Worm (Caenorhabditis elegans) whole organism, L1 larva: Measurements from ENCODE around the gene stt-3.

Experiments
- C34B4.2 ChIP-seq: sonication (generic microtip); optimal IDR thresholded peaks from 2 replicates; lab custom pipeline; 2017; ENCODE audit warnings: mild to moderate bottlenecking, missing genetic modification characterization, missing compliant biosample characterization
- Y116A8C.19 ChIP-seq: sonication (generic microtip); optimal IDR thresholded peaks from 2 replicates; lab custom pipeline; 2016; ENCODE audit warnings: missing compliant biosample characterization, missing genetic modification characterization, borderline replicate concordance
- alr-1 ChIP-seq: fragments of 200-800 bp; sonication (Bioruptor generic); optimal IDR thresholded peaks from 2 replicates; lab custom pipeline; 2018; ENCODE audit warnings: borderline replicate concordance, mild to moderate bottlenecking, missing genetic modification characterization, missing compliant biosample characterization
- blmp-1 ChIP-seq: fragments of 150-350 bp; optimal IDR thresholded peaks from 2 replicates; lab custom pipeline; 2014; ENCODE audit warnings: missing biosample characterization, missing genetic modification characterization
- ceh-8 ChIP-seq: fragments of 200-800 bp; sonication (Bioruptor generic); optimal IDR thresholded peaks from 2 replicates; lab custom pipeline; 2018; ENCODE audit warnings: mild to moderate bottlenecking, missing genetic modification characterization, moderate library complexity, missing compliant biosample characterization
- ces-1 ChIP-seq: fragments of 150-350 bp; optimal IDR thresholded peaks from 2 replicates; lab custom pipeline; 2014; ENCODE audit warnings: missing biosample characterization, missing genetic modification reagents, missing genetic modification characterization
- dsc-1 ChIP-seq: sonication (generic microtip); optimal IDR thresholded peaks from 2 replicates; lab custom pipeline; 2016; ENCODE audit warnings: mild to moderate bottlenecking, missing genetic modification characterization, missing compliant biosample characterization
- egl-27 ChIP-seq, 2 experiments: fragments of 150-350 bp in 1 of 2; sonication (generic microtip); optimal IDR thresholded peaks; 3 replicates each; lab custom pipeline; 2017 to 2018; ENCODE audit warnings: missing biosample characterization in 2 of 2, missing genetic modification characterization in 2 of 2, missing genetic modification reagents in 2 of 2
- elt-3 ChIP-seq, 6 experiments: fragments of 150-350 bp in 1 of 6; sonication (generic microtip); optimal IDR thresholded peaks; 2 replicates each; lab custom pipeline; 2017 to 2018; ENCODE audit warnings: missing biosample characterization in 6 of 6, missing genetic modification characterization in 6 of 6, inconsistent platforms in 1 of 6
- ets-5 ChIP-seq: fragments of 200-800 bp; sonication (Bioruptor generic); IDR thresholded peaks from 2 replicates; pipeline ENCODE4 v1.3.6; 2022; ENCODE audit warnings: missing genetic modification characterization, missing compliant biosample characterization
- fos-1 ChIP-seq: fragments of 150-350 bp; optimal IDR thresholded peaks from 2 replicates; lab custom pipeline; 2014; ENCODE audit warnings: missing biosample characterization, missing genetic modification characterization
- hlh-4 ChIP-seq: sonication (generic microtip); optimal IDR thresholded peaks from 2 replicates; lab custom pipeline; 2016; ENCODE audit warnings: mild to moderate bottlenecking, missing genetic modification characterization, missing compliant biosample characterization
- isw-1 ChIP-seq: fragments of 200-800 bp; sonication (Bioruptor generic); IDR thresholded peaks from 2 replicates; pipeline ENCODE4 v1.3.6; 2022; ENCODE audit warnings: missing genetic modification characterization, missing compliant biosample characterization
- lin-14 ChIP-seq: fragments of 200-800 bp; sonication (Bioruptor generic); optimal IDR thresholded peaks from 2 replicates; lab custom pipeline; 2018; ENCODE audit warnings: mild to moderate bottlenecking, missing genetic modification characterization, moderate library complexity, missing compliant biosample characterization
- lin-15B ChIP-seq: fragments of 150-350 bp; sonication (generic microtip); optimal IDR thresholded peaks from 3 replicates; lab custom pipeline; 2014; ENCODE audit warnings: missing biosample characterization, missing genetic modification characterization
- lir-3 ChIP-seq: sonication (generic microtip); optimal IDR thresholded peaks from 2 replicates; lab custom pipeline; 2016; ENCODE audit warnings: mild to moderate bottlenecking, missing genetic modification characterization, moderate library complexity, missing compliant biosample characterization; ENCODE audit not compliant: poor library complexity
- lsy-2 ChIP-seq, 2 experiments: fragments of 150-350 bp; optimal IDR thresholded peaks; 2 replicates each; lab custom pipeline; 2014; ENCODE audit warnings: missing biosample characterization in 2 of 2, missing genetic modification characterization in 2 of 2
- mef-2 ChIP-seq: fragments of 150-350 bp; optimal IDR thresholded peaks from 2 replicates; lab custom pipeline; 2014; ENCODE audit warnings: missing biosample characterization, missing genetic modification characterization
- mep-1 ChIP-seq: fragments of 150-350 bp; optimal IDR thresholded peaks from 2 replicates; lab custom pipeline; 2014; ENCODE audit warnings: missing biosample characterization, missing genetic modification characterization
- nhr-20 ChIP-seq: sonication (generic microtip); optimal IDR thresholded peaks from 2 replicates; lab custom pipeline; 2016; ENCODE audit warnings: mild to moderate bottlenecking, missing genetic modification characterization, missing compliant biosample characterization
- nhr-237 ChIP-seq: fragments of 150-350 bp; optimal IDR thresholded peaks from 2 replicates; lab custom pipeline; 2014; ENCODE audit warnings: missing biosample characterization, missing genetic modification characterization
- nhr-28 ChIP-seq: fragments of 150-350 bp; optimal IDR thresholded peaks from 2 replicates; lab custom pipeline; 2014; ENCODE audit warnings: missing biosample characterization, missing genetic modification characterization
- nhr-90 ChIP-seq: sonication (generic microtip); optimal IDR thresholded peaks from 2 replicates; lab custom pipeline; 2016; ENCODE audit warnings: mild to moderate bottlenecking, missing genetic modification characterization, missing compliant biosample characterization; ENCODE audit not compliant: poor library complexity
- rnt-1 ChIP-seq: sonication (generic microtip); optimal IDR thresholded peaks from 2 replicates; lab custom pipeline; 2016; ENCODE audit warnings: mild to moderate bottlenecking, missing genetic modification characterization, moderate library complexity, missing compliant biosample characterization
- snpc-4 ChIP-seq: fragments of 150-350 bp; optimal IDR thresholded peaks from 2 replicates; lab custom pipeline; 2014; ENCODE audit warnings: missing biosample characterization, missing genetic modification characterization
- swsn-7 ChIP-seq: sonication (generic microtip); optimal IDR thresholded peaks from 2 replicates; lab custom pipeline; 2016; ENCODE audit warnings: missing genetic modification characterization, missing compliant biosample characterization
- tlp-1 ChIP-seq: fragments of 150-350 bp; optimal IDR thresholded peaks from 2 replicates; lab custom pipeline; 2014; ENCODE audit warnings: missing biosample characterization, missing genetic modification characterization
- unc-86 ChIP-seq: sonication (generic microtip); optimal IDR thresholded peaks from 2 replicates; lab custom pipeline; 2016; ENCODE audit warnings: missing genetic modification characterization, missing compliant biosample characterization
- zag-1 ChIP-seq: fragments of 150-350 bp; optimal IDR thresholded peaks from 2 replicates; lab custom pipeline; 2014; ENCODE audit warnings: missing biosample characterization, missing genetic modification characterization
- zip-4 ChIP-seq: fragments of 200-800 bp; sonication (Bioruptor generic); optimal IDR thresholded peaks from 2 replicates; lab custom pipeline; 2018; ENCODE audit warnings: mild to moderate bottlenecking, missing genetic modification characterization, moderate library complexity, missing compliant biosample characterization
- ztf-11 ChIP-seq, 2 experiments: sonication (generic microtip); optimal IDR thresholded peaks; 2 replicates each; lab custom pipeline; 2016 to 2017; ENCODE audit warnings: missing genetic modification characterization in 2 of 2, missing biosample characterization in 1 of 2, missing compliant biosample characterization in 1 of 2

Gene stt-3

ce11 chrIII:6206161-6206853 lies 42.1 kb upstream of the stt-3 start, which contains the start of the genes sna-3 and rps-3 (continued):
- TF ChIP-seq egl-27 (tag; optimal IDR thresholded peaks at IDR 0.05; lab: Kevin White, UChicago) (no peak), isw-1 (GFP tag; lab: Robert Waterston, UW) (peak; percentile 60), nhr-90 (peak; percentile 57), tlp-1 (tag; lab: Kevin White, UChicago) (no peak), rnt-1 (peak; percentile 85), elt-3 (tag; optimal IDR thresholded peaks at IDR 0.05; lab: Kevin White, UChicago) (peak in 4 of 6 experiments; percentile 30 to 69 (median 38)), nhr-28 (tag; lab: Kevin White, UChicago) (no peak), ceh-8 (GFP tag; lab: Kevin White, UChicago) (peak; percentile 31), lin-14 (peak; percentile 70), unc-86 (tag; lab: Kevin White, UChicago) (peak; percentile 52)

ce11 chrIII:6207046-6207445 lies 41.4 kb upstream of the stt-3 start:
- TF ChIP-seq hlh-4 (tag; lab: Kevin White, UChicago): no peak
- no peak for TF ChIP-seq nhr-237 (tag; lab: Kevin White, UChicago)
- no peak for TF ChIP-seq zip-4 (GFP tag; lab: Kevin White, UChicago)
- TF ChIP-seq lin-14: no peak
- TF ChIP-seq nhr-20 (tag; lab: Kevin White, UChicago): no peak
- no peak for TF ChIP-seq swsn-7 (tag; lab: Kevin White, UChicago)
- TF ChIP-seq lsy-2 (tag; optimal IDR thresholded peaks at IDR 0.05; lab: Kevin White, UChicago): no peak
- no peak for TF ChIP-seq mef-2
- TF ChIP-seq C34B4.2 (tag; lab: Kevin White, UChicago): no peak
- no peak for TF ChIP-seq blmp-1
- TF ChIP-seq lin-15B (tag; lab: Kevin White, UChicago): no peak
- TF ChIP-seq nhr-90: no peak
- TF ChIP-seq unc-86 (tag; lab: Kevin White, UChicago): no peak
- no peak for TF ChIP-seq alr-1 (tag; lab: Kevin White, UChicago)
- no peak for TF ChIP-seq zag-1 (tag; lab: Kevin White, UChicago)
- no peak for TF ChIP-seq dsc-1
- TF ChIP-seq ces-1 (GFP tag; lab: Kevin White, UChicago): no peak
- no peak for TF ChIP-seq fos-1 (tag; lab: Kevin White, UChicago)
- TF ChIP-seq Y116A8C.19 (tag; lab: Kevin White, UChicago): no peak
- TF ChIP-seq mep-1 (tag; lab: Kevin White, UChicago): no peak
- TF ChIP-seq, all 84 proteins: peak for 0

- TF ChIP-seq lsy-2 (tag; optimal IDR thresholded peaks at IDR 0.05; lab: Kevin White, UChicago) (peak in 1 of 2 experiments; percentile 36), blmp-1 (peak; percentile 14), elt-3 (tag; optimal IDR thresholded peaks at IDR 0.05; lab: Kevin White, UChicago) (peak in 1 of 6 experiments; percentile 58), ets-5 (no peak)
These were observed 40.6 kb upstream of the stt-3 start, which contains the start of gene C23G10.2 for ce11 chrIII:6207881-6208280. C23G10.2 (plus strand) TSS chrIII:6208064.

- TF ChIP-seq ztf-11 (tag; optimal IDR thresholded peaks at IDR 0.05; lab: Kevin White, UChicago): no peak
These were observed 39.5 kb upstream of the stt-3 start, which contains the start of gene C23G10.1 for ce11 chrIII:6208984-6209383. C23G10.1 (plus strand) TSS chrIII:6209284.

ce11 chrIII:6210215-6210822 lies 38.1 kb upstream of the stt-3 start:
- TF ChIP-seq snpc-4 (tag; lab: Kevin White, UChicago) (peak; percentile 46), lir-3 (tag; lab: Kevin White, UChicago) (no peak)
